Fruit fly (Drosophila melanogaster): ENCODE results near the gene CG12071.

DNA sequence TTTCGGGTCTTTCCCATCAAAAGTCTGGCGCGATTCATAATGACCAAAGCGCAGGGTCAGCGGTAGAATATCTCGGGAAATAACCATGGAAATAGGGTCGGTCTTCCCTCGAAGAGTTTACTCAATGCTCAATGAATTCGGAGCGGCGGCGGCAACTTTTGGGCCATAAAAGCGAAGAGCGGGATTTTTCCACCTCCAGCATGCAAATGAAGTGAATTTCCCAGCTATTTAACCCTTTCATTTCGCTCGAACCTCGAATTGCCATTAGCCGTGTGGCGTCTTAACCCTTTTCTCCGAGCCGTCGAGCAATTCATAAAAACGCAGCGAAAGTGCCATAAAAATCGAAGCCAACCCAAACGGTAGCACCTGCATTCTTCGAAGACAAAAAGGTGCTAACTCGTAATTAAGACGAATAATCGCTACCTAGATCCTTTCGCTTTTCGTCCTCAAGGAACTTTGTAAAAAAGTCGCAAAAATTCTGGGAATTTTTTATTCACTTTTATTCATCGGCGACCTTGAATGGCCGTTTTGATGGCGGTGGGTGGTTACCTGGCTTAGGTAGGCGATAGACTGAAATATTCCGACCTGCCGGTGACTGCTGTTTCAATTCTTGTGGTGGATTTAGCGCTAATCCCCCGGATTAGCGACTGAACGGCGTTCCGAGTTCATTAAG is 31.2 kb downstream of the CG12071 start:
- TF ChIP-seq CG11762 (GFP tag; optimal IDR thresholded peaks at IDR 0.05; ENCODE audit: insufficient read depth) (no peak), Smox (GFP tag; optimal IDR thresholded peaks at IDR 0.05) (no peak), Eip78C (GFP tag) (no peak), svp (GFP tag) (no peak), Eip93F (GFP tag; optimal IDR thresholded peaks at IDR 0.05) (no peak), CG8119 (GFP tag; IDR thresholded peaks at IDR 0.05) (no peak), CG6163 (GFP tag; IDR thresholded peaks at IDR 0.05) (no peak), cyc (GFP tag; optimal IDR thresholded peaks at IDR 0.05) (no peak), CG10669 (GFP tag; optimal IDR thresholded peaks at IDR 0.05) (no peak), Gug (GFP tag; IDR thresholded peaks at IDR 0.05) (no peak), esn (GFP tag; optimal IDR thresholded peaks at IDR 0.05) (no peak)

All from whole organism, prepupa.